Worm (Caenorhabditis elegans): ENCODE data around the gene C17G1.5.

- no peak for TF ChIP-seq dao-5 (tag; optimal IDR thresholded peaks at IDR 0.05)
- TF ChIP-seq him-1 (tag; optimal IDR thresholded peaks at IDR 0.05), result no peak
- TF ChIP-seq W03F9.2 (tag; optimal IDR thresholded peaks at IDR 0.05), result no peak
Observed at ce11 chrX:9894844-9895243, 43.8 kb upstream of the C17G1.5 start, which contains the start of gene F21G4.3.
